Fruit fly (Drosophila melanogaster) whole organism, adult: ENCODE results near the gene MEP-1.

Source experiments
- Mnt ChIP-seq: fragments of 200-800 bp; sonication (Bioruptor generic); optimal IDR thresholded peaks from 2 replicates; lab custom pipeline; 2016; ENCODE audit warnings: missing biosample characterization, mild to moderate bottlenecking, missing genetic modification characterization
- bab1 ChIP-seq: fragments of 200-800 bp; sonication (Bioruptor generic); optimal IDR thresholded peaks from 3 replicates; lab custom pipeline; 2019; ENCODE audit warnings: missing biosample characterization, mild to moderate bottlenecking, missing genetic modification characterization, moderate library complexity
- cnc ChIP-seq, 2 experiments: fragments of >200 bp; optimal IDR thresholded peaks; 2 replicates each; lab custom pipeline; 2017
- ovo ChIP-seq: fragments of 200-800 bp; sonication (Bioruptor generic); optimal IDR thresholded peaks from 2 replicates; lab custom pipeline; 2016; ENCODE audit warnings: missing biosample characterization, missing genetic modification characterization

dm6 chr3L:2582753-2583536 lies 48.6 kb upstream of the MEP-1 start:
- TF ChIP-seq cnc (optimal IDR thresholded peaks at IDR 0.05; lab: Kevin White, UChicago) (no peak), Mnt (GFP tag; lab: Kevin White, UChicago) (no peak), bab1 (GFP tag; lab: Kevin White, UChicago) (no peak), ovo (no peak)
